Worm (Caenorhabditis elegans) whole organism, young adult: ENCODE measurements around the gene lev-8.

Source experiments
- B0035.1 ChIP-seq: sonication (generic microtip); optimal IDR thresholded peaks from 2 replicates; lab custom pipeline; 2016; ENCODE audit warnings: missing genetic modification characterization, mild to moderate bottlenecking, missing compliant biosample characterization, missing genotype, missing genetic modification reagents
- C17E4.6 ChIP-seq: fragments of 200-800 bp; sonication (Bioruptor generic); IDR thresholded peaks from 2 replicates; pipeline ENCODE4 v1.3.6; 2022; ENCODE audit warnings: missing genetic modification reagents, missing genetic modification characterization, missing compliant biosample characterization
- D2030.7 ChIP-seq: fragments of 200-800 bp; sonication (Bioruptor generic); IDR thresholded peaks from 2 replicates; pipeline ENCODE4 v1.3.6; 2022; ENCODE audit warnings: missing genetic modification reagents, missing genetic modification characterization, missing compliant biosample characterization
- F22D6.2 ChIP-seq: sonication (generic microtip); optimal IDR thresholded peaks from 2 replicates; lab custom pipeline; 2016; ENCODE audit warnings: mild to moderate bottlenecking, missing genetic modification characterization, missing compliant biosample characterization
- F33H1.4 ChIP-seq: fragments of 200-800 bp; sonication (Bioruptor generic); IDR thresholded peaks from 2 replicates; pipeline ENCODE4 v1.3.6; 2022; ENCODE audit warnings: missing genetic modification reagents, missing genetic modification characterization, missing compliant biosample characterization
- F37B4.10 ChIP-seq: fragments of 200-800 bp; sonication (Bioruptor generic); IDR thresholded peaks from 2 replicates; pipeline ENCODE4 v1.3.6; 2022; ENCODE audit warnings: missing genetic modification characterization, missing compliant biosample characterization
- T07F8.4 ChIP-seq: sonication (generic microtip); optimal IDR thresholded peaks from 2 replicates; lab custom pipeline; 2016; ENCODE audit warnings: mild to moderate bottlenecking, missing genetic modification characterization, moderate library complexity, missing compliant biosample characterization
- T26A5.8 ChIP-seq: sonication (generic microtip); optimal IDR thresholded peaks from 2 replicates; lab custom pipeline; 2016; ENCODE audit warnings: missing genetic modification characterization, missing compliant biosample characterization
- Y53G8AR.9 ChIP-seq: fragments of 200-800 bp; sonication (Bioruptor generic); conservative IDR thresholded peaks from 2 replicates; pipeline ENCODE4 v1.3.6; 2022; ENCODE audit warnings: missing genetic modification reagents, missing genetic modification characterization, missing compliant biosample characterization
- Y56A3A.18 ChIP-seq: fragments of 200-800 bp; sonication (Bioruptor generic); IDR thresholded peaks from 2 replicates; pipeline ENCODE4 v1.3.6; 2022; ENCODE audit warnings: missing genetic modification reagents, missing genetic modification characterization, missing compliant biosample characterization
- akir-1 ChIP-seq: fragments of 200-800 bp; sonication (Bioruptor generic); optimal IDR thresholded peaks from 2 replicates; lab custom pipeline; 2018; ENCODE audit warnings: mild to moderate bottlenecking, missing genetic modification characterization, moderate library complexity, missing compliant biosample characterization
- aptf-3 ChIP-seq: fragments of 200-800 bp; sonication (Bioruptor generic); IDR thresholded peaks from 2 replicates; pipeline ENCODE4 v1.3.6; 2022; ENCODE audit warnings: missing genetic modification characterization, missing compliant biosample characterization
- attf-5 ChIP-seq: fragments of 200-800 bp; sonication (Bioruptor generic); optimal IDR thresholded peaks from 2 replicates; lab custom pipeline; 2018; ENCODE audit warnings: mild to moderate bottlenecking, missing genetic modification characterization, missing compliant biosample characterization
- attf-6 ChIP-seq: fragments of 200-800 bp; sonication (Bioruptor generic); IDR thresholded peaks from 2 replicates; pipeline ENCODE4 v1.3.6; 2022; ENCODE audit warnings: missing genetic modification reagents, missing genetic modification characterization, missing compliant biosample characterization
- cebp-1 ChIP-seq, 2 experiments: fragments of 200-800 bp in 1 of 2; sonication (Bioruptor generic) in 1 of 2; sonication (generic microtip) in 1 of 2; IDR thresholded peaks in 1 of 2; optimal IDR thresholded peaks in 1 of 2; 2 replicates each; pipeline versions ENCODE4 v1.3.6 to Lab custom; 2017 to 2022; ENCODE audit warnings: missing compliant biosample characterization in 2 of 2, missing genetic modification characterization in 2 of 2, mild to moderate bottlenecking in 1 of 2, missing genetic modification reagents in 1 of 2, moderate library complexity in 1 of 2
- ceh-100 ChIP-seq: fragments of 200-800 bp; sonication (Bioruptor generic); IDR thresholded peaks from 2 replicates; pipeline ENCODE4 v1.3.6; 2022; ENCODE audit warnings: missing genetic modification reagents, missing genetic modification characterization, missing compliant biosample characterization
- ceh-91 ChIP-seq: fragments of 200-800 bp; sonication (Bioruptor generic); IDR thresholded peaks from 2 replicates; pipeline ENCODE4 v1.3.6; 2022; ENCODE audit warnings: missing genetic modification reagents, missing genetic modification characterization, missing compliant biosample characterization
- chd-7 ChIP-seq: sonication (generic microtip); optimal IDR thresholded peaks from 2 replicates; lab custom pipeline; 2016; ENCODE audit warnings: mild to moderate bottlenecking, missing genetic modification characterization, moderate library complexity, missing compliant biosample characterization
- egrh-3 ChIP-seq: fragments of 200-800 bp; sonication (Bioruptor generic); IDR thresholded peaks from 2 replicates; pipeline ENCODE4 v1.3.6; 2022; ENCODE audit warnings: missing genetic modification reagents, missing genetic modification characterization, missing compliant biosample characterization
- ekl-4 ChIP-seq: fragments of 200-800 bp; sonication (Bioruptor generic); IDR thresholded peaks from 2 replicates; pipeline ENCODE4 v1.3.6; 2022; ENCODE audit warnings: missing genetic modification reagents, missing genetic modification characterization, missing compliant biosample characterization
- let-607 ChIP-seq, 2 experiments: fragments of 200-800 bp in 1 of 2; sonication (Bioruptor generic) in 1 of 2; sonication (generic microtip) in 1 of 2; optimal IDR thresholded peaks; 2 replicates each; lab custom pipeline; 2016 to 2018; ENCODE audit warnings: mild to moderate bottlenecking in 2 of 2, missing compliant biosample characterization in 2 of 2, missing genetic modification characterization in 2 of 2, moderate library complexity in 2 of 2, missing genotype in 1 of 2
- lin-54 ChIP-seq: fragments of 200-800 bp; sonication (Bioruptor generic); optimal IDR thresholded peaks from 2 replicates; lab custom pipeline; 2018; ENCODE audit warnings: mild to moderate bottlenecking, missing genetic modification characterization, missing compliant biosample characterization
- lsl-1 ChIP-seq: fragments of 200-800 bp; sonication (Bioruptor generic); optimal IDR thresholded peaks from 2 replicates; lab custom pipeline; 2018; ENCODE audit warnings: mild to moderate bottlenecking, missing genetic modification characterization, moderate library complexity, missing compliant biosample characterization
- mcd-1 ChIP-seq: fragments of 200-800 bp; sonication (Bioruptor generic); IDR thresholded peaks from 2 replicates; pipeline ENCODE4 v1.3.6; 2022; ENCODE audit warnings: missing genetic modification reagents, missing genetic modification characterization, missing compliant biosample characterization
- nfya-1 ChIP-seq: sonication (generic microtip); optimal IDR thresholded peaks from 2 replicates; lab custom pipeline; 2017; ENCODE audit warnings: antibody characterized with exemption, missing compliant biosample characterization, missing genetic modification characterization, borderline replicate concordance; ENCODE audit not compliant: insufficient read depth
- nhr-120 ChIP-seq: fragments of 200-800 bp; sonication (Bioruptor generic); IDR thresholded peaks from 2 replicates; pipeline ENCODE4 v1.3.6; 2022; ENCODE audit warnings: missing genetic modification characterization, missing compliant biosample characterization
- nhr-179 ChIP-seq: sonication (generic microtip); optimal IDR thresholded peaks from 2 replicates; lab custom pipeline; 2016; ENCODE audit warnings: mild to moderate bottlenecking, missing genetic modification characterization, missing compliant biosample characterization
- nhr-80 ChIP-seq: sonication (generic microtip); optimal IDR thresholded peaks from 2 replicates; lab custom pipeline; 2016; ENCODE audit warnings: missing genetic modification characterization, missing compliant biosample characterization
- pbrm-1 ChIP-seq: fragments of 200-800 bp; sonication (Bioruptor generic); IDR thresholded peaks from 2 replicates; pipeline ENCODE4 v1.3.6; 2022; ENCODE audit warnings: missing genetic modification reagents, missing genetic modification characterization, missing compliant biosample characterization
- rcor-1 ChIP-seq: fragments of 200-800 bp; sonication (Bioruptor generic); IDR thresholded peaks from 2 replicates; pipeline ENCODE4 v1.3.6; 2022; ENCODE audit warnings: missing genetic modification reagents, missing genetic modification characterization, missing compliant biosample characterization
- rec-8 ChIP-seq, 2 experiments: sonication (generic microtip); optimal IDR thresholded peaks; 2 replicates each; lab custom pipeline; 2016; ENCODE audit warnings: mild to moderate bottlenecking in 2 of 2, missing genetic modification characterization in 2 of 2, missing genetic modification reagents in 2 of 2, missing genotype in 2 of 2, missing biosample characterization in 1 of 2, missing compliant biosample characterization in 1 of 2, moderate library complexity in 1 of 2
- rpc-1 ChIP-seq, 2 experiments: fragments of 150-350 bp in 1 of 2; sonication (generic microtip) in 1 of 2; optimal IDR thresholded peaks; 2 replicates each; lab custom pipeline; 2014 to 2018; ENCODE audit warnings: missing biosample characterization in 1 of 2, missing genetic modification characterization in 1 of 2, missing genetic modification reagents in 1 of 2, missing genotype in 1 of 2
- snpc-1.3 ChIP-seq: sonication (generic microtip); optimal IDR thresholded peaks from 2 replicates; lab custom pipeline; 2017; ENCODE audit warnings: missing genetic modification characterization, mild to moderate bottlenecking, missing compliant biosample characterization, antibody characterized with exemption, moderate library complexity, missing genotype, missing genetic modification reagents; ENCODE audit not compliant: insufficient read depth
- somi-1 ChIP-seq: fragments of 200-800 bp; sonication (Bioruptor generic); optimal IDR thresholded peaks from 2 replicates; lab custom pipeline; 2018; ENCODE audit warnings: mild to moderate bottlenecking, missing genetic modification characterization, missing compliant biosample characterization
- tbp1 ChIP-seq: fragments of 200-800 bp; sonication (Bioruptor generic); optimal IDR thresholded peaks from 2 replicates; lab custom pipeline; 2018; ENCODE audit warnings: mild to moderate bottlenecking, missing genetic modification characterization, missing compliant biosample characterization
- tbx-9 ChIP-seq: sonication (generic microtip); optimal IDR thresholded peaks from 2 replicates; lab custom pipeline; 2016; ENCODE audit warnings: borderline replicate concordance, missing genetic modification characterization, inconsistent platforms, missing compliant biosample characterization
- tlf-1 ChIP-seq: fragments of 200-800 bp; sonication (Bioruptor generic); optimal IDR thresholded peaks from 2 replicates; lab custom pipeline; 2018; ENCODE audit warnings: mild to moderate bottlenecking, missing genetic modification characterization, missing compliant biosample characterization
- unc-62 ChIP-seq: fragments of 150-350 bp; optimal IDR thresholded peaks from 2 replicates; lab custom pipeline; 2014; ENCODE audit warnings: missing biosample characterization, missing genetic modification reagents, missing genetic modification characterization
- xnd-1 ChIP-seq: sonication (generic microtip); optimal IDR thresholded peaks from 2 replicates; lab custom pipeline; 2016; ENCODE audit warnings: missing genotype, missing genetic modification reagents, missing genetic modification characterization, missing compliant biosample characterization
- ztf-18 ChIP-seq: sonication (generic microtip); optimal IDR thresholded peaks from 2 replicates; lab custom pipeline; 2016; ENCODE audit warnings: missing genotype, mild to moderate bottlenecking, missing genetic modification characterization, missing compliant biosample characterization
- ztf-26 ChIP-seq: sonication (generic microtip); optimal IDR thresholded peaks from 2 replicates; lab custom pipeline; 2017; ENCODE audit warnings: missing genetic modification characterization, missing compliant biosample characterization

Gene lev-8

ce11 chrX:11548308-11548707 is 12.4 kb upstream of the lev-8 start, which contains the start of gene mig-2:
Gene mig-2, plus strand, starts transcription at chrX:11548608.
- TF ChIP-seq C17E4.6 (GFP tag; lab: Robert Waterston, UW) (no peak), nhr-120 (GFP tag; lab: Robert Waterston, UW) (no peak), ceh-91 (GFP tag; lab: Robert Waterston, UW) (no peak), F33H1.4 (GFP tag; lab: Robert Waterston, UW) (no peak), F22D6.2 (tag; lab: Kevin White, UChicago) (no peak)

ce11 chrX:11551808-11552207 is 8.9 kb upstream of the lev-8 start:
- no peak for TF ChIP-seq chd-7 (tag; lab: Kevin White, UChicago)
- TF ChIP-seq tbp1 (GFP tag; lab: Kevin White, UChicago) = no peak
- TF ChIP-seq xnd-1 (tag; lab: Kevin White, UChicago) = no peak
- no peak for TF ChIP-seq lsl-1 (GFP tag; lab: Kevin White, UChicago)
- no peak for TF ChIP-seq T07F8.4 (tag; lab: Kevin White, UChicago)
- TF ChIP-seq tbx-9 = no peak
- TF ChIP-seq tlf-1 (GFP tag; lab: Kevin White, UChicago) = no peak
- TF ChIP-seq rec-8 (tag; optimal IDR thresholded peaks at IDR 0.05; lab: Kevin White, UChicago) = no peak
- no peak for TF ChIP-seq D2030.7 (GFP tag; lab: Robert Waterston, UW)
- TF ChIP-seq rpc-1 (optimal IDR thresholded peaks at IDR 0.05; lab: Kevin White, UChicago) = no peak
- TF ChIP-seq rpc-1 (tag; optimal IDR thresholded peaks at IDR 0.05; lab: Kevin White, UChicago) = no peak
- no peak for TF ChIP-seq akir-1 (GFP tag; lab: Kevin White, UChicago)
- TF ChIP-seq mcd-1 (GFP tag; lab: Robert Waterston, UW) = no peak
- no peak for TF ChIP-seq nfya-1

- TF ChIP-seq let-607 (tag; optimal IDR thresholded peaks at IDR 0.05; lab: Kevin White, UChicago) (no peak), B0035.1 (tag; lab: Kevin White, UChicago) (no peak), lin-54 (GFP tag; lab: Kevin White, UChicago) (no peak), unc-62 (no peak), ekl-4 (no peak), T07F8.4 (tag; lab: Kevin White, UChicago) (no peak), ztf-26 (tag; lab: Kevin White, UChicago) (no peak), ztf-18 (tag; lab: Kevin White, UChicago) (no peak), F37B4.10 (no peak), xnd-1 (tag; lab: Kevin White, UChicago) (no peak), egrh-3 (GFP tag; lab: Robert Waterston, UW) (no peak), attf-5 (GFP tag; lab: Kevin White, UChicago) (no peak), ceh-100 (no peak)
These were observed 7.8 kb upstream of the lev-8 start for ce11 chrX:11552879-11553278.

ce11 chrX:11554522-11554921 is 6.2 kb upstream of the lev-8 start:
- TF ChIP-seq Y53G8AR.9 (GFP tag; lab: Robert Waterston, UW) = no peak
- TF ChIP-seq nhr-80 (tag; lab: Kevin White, UChicago) = peak; percentile 42

- TF ChIP-seq cebp-1 (GFP tag; IDR thresholded peaks at IDR 0.05; lab: Robert Waterston, UW) (no peak), cebp-1 (tag; optimal IDR thresholded peaks at IDR 0.05; lab: Kevin White, UChicago) (no peak), T26A5.8 (no peak), attf-6 (no peak), mcd-1 (GFP tag; lab: Robert Waterston, UW) (no peak), Y56A3A.18 (GFP tag; lab: Robert Waterston, UW) (no peak), rcor-1 (GFP tag; lab: Robert Waterston, UW) (no peak), pbrm-1 (no peak), somi-1 (no peak), F33H1.4 (GFP tag; lab: Robert Waterston, UW) (no peak), aptf-3 (GFP tag; lab: Robert Waterston, UW) (no peak), nhr-179 (tag; lab: Kevin White, UChicago) (no peak), snpc-1.3 (tag; lab: Kevin White, UChicago) (no peak), B0035.1 (tag; lab: Kevin White, UChicago) (no peak)
- TF ChIP-seq, all 124 proteins: peak for 0
These were observed 5.7 kb upstream of the lev-8 start for ce11 chrX:11555046-11555445.
